Fruit fly (Drosophila melanogaster): ENCODE results near the gene CG17105.
A peak's percentile ranks its signal among the peaks of the same experiment; 100 is the strongest.

The CG17105 gene

dm6 chr2L:10676933-10677714 lies 3.7 kb upstream of the CG17105 start, which contains the start of gene CG17104:
Gene CG17104, plus strand, starts transcription at chr2L:10677198.
- TF ChIP-seq Jra (GFP tag; optimal IDR thresholded peaks at IDR 0.05) (no peak), HLH106 (tag; optimal IDR thresholded peaks at IDR 0.05) (peak; percentile 54), fru (GFP tag; optimal IDR thresholded peaks at IDR 0.05) (peak; percentile 75), Dif (GFP tag; optimal IDR thresholded peaks at IDR 0.05; ENCODE audit: partially characterized antibody) (no peak), Dfd (GFP tag; optimal IDR thresholded peaks at IDR 0.05) (no peak), sv (GFP tag; optimal IDR thresholded peaks at IDR 0.05) (no peak), GATAd (GFP tag; optimal IDR thresholded peaks at IDR 0.05) (no peak), Hr83 (GFP tag; optimal IDR thresholded peaks at IDR 0.05; ENCODE audit: poor library complexity, severe bottlenecking) (no peak), woc (GFP tag; optimal IDR thresholded peaks at IDR 0.05) (peak; percentile 55), h (GFP tag; optimal IDR thresholded peaks at IDR 0.05) (peak; percentile 63), CrebA (GFP tag; optimal IDR thresholded peaks at IDR 0.05; ENCODE audit: borderline replicate concordance) (no peak), ey (GFP tag; optimal IDR thresholded peaks at IDR 0.05) (peak; percentile 44), dsf (GFP tag; optimal IDR thresholded peaks at IDR 0.05; ENCODE audit: borderline replicate concordance) (no peak), psq (GFP tag; optimal IDR thresholded peaks at IDR 0.05) (no peak), dmrt93B (GFP tag; optimal IDR thresholded peaks at IDR 0.05) (no peak), OdsH (GFP tag; optimal IDR thresholded peaks at IDR 0.05) (peak; percentile 48), Myc (optimal IDR thresholded peaks at IDR 0.05) (no peak), Sp1 (GFP tag; optimal IDR thresholded peaks at IDR 0.05) (peak; percentile 46), jim (GFP tag; optimal IDR thresholded peaks at IDR 0.05) (no peak), lola (GFP tag; optimal IDR thresholded peaks at IDR 0.05) (no peak), rgr (GFP tag; optimal IDR thresholded peaks at IDR 0.05) (peak; percentile 58), br (GFP tag; optimal IDR thresholded peaks at IDR 0.05) (peak; percentile 33), Hnf4 (GFP tag; optimal IDR thresholded peaks at IDR 0.05) (peak; percentile 29), Mio (GFP tag; optimal IDR thresholded peaks at IDR 0.05) (no peak), tai (GFP tag; optimal IDR thresholded peaks at IDR 0.05) (peak; percentile 32), Hr78 (GFP tag; optimal IDR thresholded peaks at IDR 0.05) (no peak), foxo (GFP tag; optimal IDR thresholded peaks at IDR 0.05) (peak in 1 of 2 experiments; percentile 60)

- TF ChIP-seq fru (GFP tag; optimal IDR thresholded peaks at IDR 0.05), result peak; percentile 13
- no peak for TF ChIP-seq Sp1 (GFP tag; optimal IDR thresholded peaks at IDR 0.05)
Measured at dm6 chr2L:10677715-10678088, 3.1 kb upstream of the CG17105 start.

DNA sequence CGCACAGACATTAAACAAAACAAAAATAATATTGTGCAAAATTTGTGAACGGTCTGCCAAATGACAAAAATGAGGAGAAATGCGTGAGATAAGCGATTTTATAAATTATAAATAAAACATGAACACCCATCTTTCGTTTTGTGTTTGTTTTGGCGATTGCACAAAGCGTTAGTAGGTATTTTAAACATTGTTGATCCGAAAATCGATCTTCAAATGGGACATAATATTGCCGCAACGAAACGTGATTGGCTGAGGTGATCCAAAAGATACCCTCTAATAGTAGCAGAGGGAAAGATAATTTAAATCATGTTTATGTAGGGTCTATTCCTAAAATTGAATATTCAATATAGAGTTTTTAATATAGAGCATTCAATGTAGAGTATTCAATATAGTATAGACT lies 1.3 kb upstream of the CG17105 start:
- no peak for TF ChIP-seq Myc (optimal IDR thresholded peaks at IDR 0.05)
- no peak for TF ChIP-seq dsf (GFP tag; optimal IDR thresholded peaks at IDR 0.05; ENCODE audit: borderline replicate concordance)
- no peak for TF ChIP-seq CG9705 (GFP tag; optimal IDR thresholded peaks at IDR 0.05)
- TF ChIP-seq OdsH (GFP tag; optimal IDR thresholded peaks at IDR 0.05), result no peak
- no peak for TF ChIP-seq woc (GFP tag; optimal IDR thresholded peaks at IDR 0.05)
- TF ChIP-seq h (GFP tag; optimal IDR thresholded peaks at IDR 0.05), result peak; percentile 2
- TF ChIP-seq psq (GFP tag; optimal IDR thresholded peaks at IDR 0.05), result no peak
- TF ChIP-seq jim (GFP tag; optimal IDR thresholded peaks at IDR 0.05), result no peak
- no peak for TF ChIP-seq Jra (GFP tag; optimal IDR thresholded peaks at IDR 0.05)
- TF ChIP-seq usp (GFP tag; optimal IDR thresholded peaks at IDR 0.05), result no peak
- TF ChIP-seq ey (GFP tag; optimal IDR thresholded peaks at IDR 0.05), result peak; percentile 18
- no peak for TF ChIP-seq sage (GFP tag; optimal IDR thresholded peaks at IDR 0.05)
- TF ChIP-seq Dfd (GFP tag; optimal IDR thresholded peaks at IDR 0.05), result no peak

- no peak for TF ChIP-seq usp (GFP tag; optimal IDR thresholded peaks at IDR 0.05)
- TF ChIP-seq Dif (GFP tag; optimal IDR thresholded peaks at IDR 0.05; ENCODE audit: partially characterized antibody), result no peak
- TF ChIP-seq Sp1 (GFP tag; optimal IDR thresholded peaks at IDR 0.05), result no peak
- TF ChIP-seq Hnf4 (GFP tag; optimal IDR thresholded peaks at IDR 0.05), result no peak
- no peak for TF ChIP-seq Vsx2 (GFP tag; optimal IDR thresholded peaks at IDR 0.05; ENCODE audit: partially characterized antibody)
- no peak for TF ChIP-seq dl (GFP tag; optimal IDR thresholded peaks at IDR 0.05; ENCODE audit: insufficient read depth in 1 of 2, partially characterized antibody in 2 of 2)
- TF ChIP-seq rgr (GFP tag; optimal IDR thresholded peaks at IDR 0.05), result no peak
- no peak for TF ChIP-seq OdsH (GFP tag; optimal IDR thresholded peaks at IDR 0.05)
- no peak for TF ChIP-seq GATAd (GFP tag; optimal IDR thresholded peaks at IDR 0.05)
- no peak for TF ChIP-seq fru (GFP tag; optimal IDR thresholded peaks at IDR 0.05)
- no peak for TF ChIP-seq Mio (GFP tag; optimal IDR thresholded peaks at IDR 0.05)
- no peak for TF ChIP-seq jim (GFP tag; optimal IDR thresholded peaks at IDR 0.05)
Measured at dm6 chr2L:10681602-10682001, 772 bp downstream of the CG17105 start, which contains the start of gene CG17107. Gene CG17107, plus strand, starts transcription at chr2L:10681902.

All from whole organism, wandering third instar larva.